Fruit fly (Drosophila melanogaster) whole organism, embryonic: Measurements from ENCODE around the gene ddbt.
A peak's percentile ranks its signal among the peaks of the same experiment; 100 is the strongest.

Experiments used
- ATbp ChIP-seq: fragments of 200-800 bp; sonication (Bioruptor generic); optimal IDR thresholded peaks from 2 replicates; lab custom pipeline; 2017; ENCODE audit warnings: missing biosample characterization, mild to moderate bottlenecking, missing genetic modification characterization, missing genetic modification reagents
- Blimp-1 ChIP-seq: fragments of 200-800 bp; sonication (Bioruptor generic); optimal IDR thresholded peaks from 3 replicates; lab custom pipeline; 2018; ENCODE audit warnings: missing biosample characterization, missing genetic modification characterization, mild to moderate bottlenecking, moderate library complexity, missing genetic modification reagents
- CG10543 ChIP-seq: fragments of 200-800 bp; sonication (Bioruptor generic); optimal IDR thresholded peaks from 3 replicates; lab custom pipeline; 2017; ENCODE audit warnings: missing biosample characterization, mild to moderate bottlenecking, missing genetic modification characterization, moderate library complexity
- CG13296 ChIP-seq: fragments of 200-800 bp; sonication (Bioruptor generic); optimal IDR thresholded peaks from 3 replicates; lab custom pipeline; 2018; ENCODE audit warnings: missing biosample characterization, mild to moderate bottlenecking, missing genetic modification characterization
- CG13894 ChIP-seq: fragments of 200-800 bp; sonication (Bioruptor generic); optimal IDR thresholded peaks from 3 replicates; lab custom pipeline; 2018; ENCODE audit warnings: missing biosample characterization, mild to moderate bottlenecking, missing genetic modification characterization, moderate library complexity
- CG14050 ChIP-seq: fragments of 200-800 bp; sonication (Bioruptor generic); IDR thresholded peaks from 3 replicates; pipeline ENCODE4 v1.3.6; 2022; ENCODE audit warnings: missing biosample characterization, missing genetic modification characterization
- CG17359 ChIP-seq: fragments of 200-800 bp; sonication (Bioruptor generic); optimal IDR thresholded peaks from 3 replicates; lab custom pipeline; 2018; ENCODE audit warnings: missing biosample characterization, mild to moderate bottlenecking, missing genetic modification characterization, moderate library complexity
- CG18011 ChIP-seq: fragments of 200-800 bp; sonication (Bioruptor generic); optimal IDR thresholded peaks from 2 replicates; lab custom pipeline; 2017; ENCODE audit warnings: missing biosample characterization, missing genetic modification characterization, mild to moderate bottlenecking, moderate library complexity, missing genotype
- CG18599 ChIP-seq: fragments of 200-800 bp; sonication (Bioruptor generic); optimal IDR thresholded peaks from 3 replicates; lab custom pipeline; 2017; ENCODE audit warnings: missing biosample characterization, missing genetic modification characterization, mild to moderate bottlenecking, moderate library complexity, missing genetic modification reagents
- CG2199 ChIP-seq: fragments of 200-800 bp; sonication (Bioruptor generic); IDR thresholded peaks from 3 replicates; pipeline ENCODE4 v1.3.6; 2022; ENCODE audit warnings: missing biosample characterization, missing genetic modification characterization
- CG2678 ChIP-seq: fragments of 200-800 bp; sonication (Bioruptor generic); optimal IDR thresholded peaks from 3 replicates; lab custom pipeline; 2019; ENCODE audit warnings: missing biosample characterization, mild to moderate bottlenecking, missing genetic modification characterization, moderate library complexity
- CG3281 ChIP-seq: fragments of 200-800 bp; sonication (Bioruptor generic); optimal IDR thresholded peaks from 3 replicates; lab custom pipeline; 2017; ENCODE audit warnings: missing biosample characterization, mild to moderate bottlenecking, missing genetic modification characterization
- CG33213 ChIP-seq: fragments of 200-800 bp; sonication (Bioruptor generic); optimal IDR thresholded peaks from 3 replicates; lab custom pipeline; 2016; ENCODE audit warnings: missing biosample characterization, missing genetic modification characterization
- CG4404 ChIP-seq: fragments of 200-800 bp; sonication (Bioruptor generic); IDR thresholded peaks from 2 replicates; pipeline ENCODE4 v1.3.6; 2022; ENCODE audit warnings: missing biosample characterization, missing genetic modification characterization
- CG8290 ChIP-seq, 3 experiments: fragments of 200-800 bp; sonication (Bioruptor generic); optimal IDR thresholded peaks; 2 replicates each; lab custom pipeline; 2016 to 2019; ENCODE audit warnings: missing biosample characterization in 3 of 3, missing genetic modification characterization in 3 of 3, mild to moderate bottlenecking in 2 of 3, moderate library complexity in 1 of 3
- CG8765 ChIP-seq: fragments of 200-800 bp; sonication (Bioruptor generic); IDR thresholded peaks from 2 replicates; pipeline ENCODE4 v1.3.6; 2022; ENCODE audit warnings: missing biosample characterization, missing genetic modification characterization
- D19B ChIP-seq: fragments of 200-800 bp; sonication (Bioruptor generic); optimal IDR thresholded peaks from 2 replicates; lab custom pipeline; 2017; ENCODE audit warnings: missing biosample characterization, mild to moderate bottlenecking, missing genetic modification characterization
- Dll ChIP-seq: fragments of 200-800 bp; sonication (Bioruptor generic); IDR thresholded peaks from 4 replicates; pipeline ENCODE4 v1.3.6; 2022; ENCODE audit warnings: missing biosample characterization, missing genetic modification characterization; ENCODE audit not compliant: partially characterized antibody
- Drgx ChIP-seq: fragments of 200-800 bp; sonication (Bioruptor generic); IDR thresholded peaks from 2 replicates; pipeline ENCODE4 v1.3.6; 2022; ENCODE audit warnings: missing biosample characterization, missing genetic modification characterization
- HmgZ ChIP-seq: fragments of 200-800 bp; sonication (Bioruptor generic); optimal IDR thresholded peaks from 2 replicates; lab custom pipeline; 2018; ENCODE audit warnings: missing biosample characterization, mild to moderate bottlenecking, missing genetic modification characterization
- Hmx ChIP-seq: fragments of 200-800 bp; sonication (Bioruptor generic); optimal IDR thresholded peaks from 2 replicates; lab custom pipeline; 2016; ENCODE audit warnings: missing biosample characterization, missing genetic modification characterization
- Med ChIP-seq: fragments of 200-800 bp; sonication (Bioruptor generic); peaks from one replicate; lab custom pipeline; 2016; ENCODE audit warnings: missing biosample characterization, missing genetic modification characterization, mild to moderate bottlenecking, inconsistent platforms, moderate library complexity
- Nf-YC ChIP-seq: fragments of 200-800 bp; optimal IDR thresholded peaks from 3 replicates; lab custom pipeline; 2019; ENCODE audit warnings: missing biosample characterization, mild to moderate bottlenecking, missing genetic modification characterization, moderate library complexity
- Rfx ChIP-seq: fragments of 200-800 bp; sonication (Bioruptor generic); IDR thresholded peaks from 2 replicates; pipeline ENCODE4 v1.3.6; 2022; ENCODE audit warnings: missing biosample characterization, missing genetic modification characterization
- Scr ChIP-seq: fragments of 200-800 bp; sonication (Bioruptor generic); IDR thresholded peaks from 2 replicates; pipeline ENCODE4 v1.3.6; 2022; ENCODE audit warnings: missing biosample characterization, missing genetic modification characterization; ENCODE audit not compliant: partially characterized antibody
- Spps ChIP-seq: fragments of 200-800 bp; sonication (Bioruptor generic); optimal IDR thresholded peaks from 2 replicates; lab custom pipeline; 2018; ENCODE audit warnings: missing biosample characterization, mild to moderate bottlenecking, missing genetic modification characterization
- YL-1 ChIP-seq: fragments of 200-800 bp; sonication (Bioruptor generic); optimal IDR thresholded peaks from 3 replicates; lab custom pipeline; 2017; ENCODE audit warnings: missing biosample characterization, mild to moderate bottlenecking, missing genetic modification characterization
- ab ChIP-seq: fragments of 200-800 bp; sonication (Bioruptor generic); optimal IDR thresholded peaks from 2 replicates; lab custom pipeline; 2016; ENCODE audit warnings: missing biosample characterization, missing genetic modification characterization
- az2 ChIP-seq: fragments of 200-800 bp; sonication (Bioruptor generic); optimal IDR thresholded peaks from 3 replicates; lab custom pipeline; 2016; ENCODE audit warnings: missing biosample characterization, missing genetic modification characterization
- chinmo ChIP-seq: fragments of 200-800 bp; sonication (Bioruptor generic); IDR thresholded peaks from 4 replicates; pipeline ENCODE4 v1.3.6; 2022; ENCODE audit warnings: missing biosample characterization, missing genetic modification characterization; ENCODE audit not compliant: partially characterized antibody
- ci ChIP-seq: fragments of 200-800 bp; sonication (Bioruptor generic); IDR thresholded peaks from 3 replicates; pipeline ENCODE4 v1.3.6; 2022; ENCODE audit warnings: missing biosample characterization, missing genetic modification characterization
- crc ChIP-seq: fragments of 200-800 bp; sonication (Bioruptor generic); optimal IDR thresholded peaks from 2 replicates; lab custom pipeline; 2016; ENCODE audit warnings: missing biosample characterization, missing genetic modification characterization
- dmrt11E ChIP-seq: fragments of 200-800 bp; sonication (Bioruptor generic); optimal IDR thresholded peaks from 3 replicates; lab custom pipeline; 2018; ENCODE audit warnings: missing biosample characterization, mild to moderate bottlenecking, missing genetic modification characterization, moderate library complexity
- dmrt99B ChIP-seq: fragments of 200-800 bp; sonication (Bioruptor generic); optimal IDR thresholded peaks from 2 replicates; lab custom pipeline; 2018; ENCODE audit warnings: missing biosample characterization, mild to moderate bottlenecking, missing genetic modification characterization, moderate library complexity
- exex ChIP-seq: fragments of 200-800 bp; sonication (Bioruptor generic); optimal IDR thresholded peaks from 4 replicates; lab custom pipeline; 2018; ENCODE audit warnings: missing biosample characterization, mild to moderate bottlenecking, missing genetic modification characterization, moderate library complexity
- hbn ChIP-seq: fragments of 200-800 bp; sonication (Bioruptor generic); IDR thresholded peaks from 2 replicates; pipeline ENCODE4 v1.3.6; 2022; ENCODE audit warnings: missing biosample characterization, missing genetic modification characterization; ENCODE audit not compliant: partially characterized antibody
- hkb ChIP-seq, 2 experiments: fragments of 200-800 bp in 1 of 2; fragments of >200 bp in 1 of 2; sonication (Bioruptor generic) in 1 of 2; IDR thresholded peaks in 1 of 2; optimal IDR thresholded peaks in 1 of 2; 2 replicates each; pipeline versions ENCODE4 v1.3.6 to Lab custom; 2017 to 2022; ENCODE audit warnings: missing biosample characterization in 1 of 2, missing genetic modification characterization in 1 of 2
- hth ChIP-seq: fragments of >200 bp; optimal IDR thresholded peaks from 2 replicates; lab custom pipeline; 2017; ENCODE audit warnings: inconsistent platforms
- lab ChIP-seq: fragments of 200-800 bp; sonication (Bioruptor generic); optimal IDR thresholded peaks from 3 replicates; lab custom pipeline; 2017; ENCODE audit warnings: missing biosample characterization, missing genetic modification characterization, mild to moderate bottlenecking, moderate library complexity, missing genetic modification reagents
- mirr ChIP-seq: fragments of 200-800 bp; sonication (Bioruptor generic); optimal IDR thresholded peaks from 3 replicates; lab custom pipeline; 2018; ENCODE audit warnings: missing biosample characterization, mild to moderate bottlenecking, missing genetic modification characterization
- nau ChIP-seq: fragments of 200-800 bp; sonication (Bioruptor generic); optimal IDR thresholded peaks from 3 replicates; lab custom pipeline; 2017; ENCODE audit warnings: missing biosample characterization, mild to moderate bottlenecking, missing genetic modification characterization, missing genetic modification reagents
- nom ChIP-seq: fragments of 200-800 bp; sonication (Bioruptor generic); optimal IDR thresholded peaks from 2 replicates; lab custom pipeline; 2017; ENCODE audit warnings: missing biosample characterization, missing genetic modification characterization, mild to moderate bottlenecking, moderate library complexity, missing genetic modification reagents
- pfk ChIP-seq: fragments of 200-800 bp; sonication (Bioruptor generic); optimal IDR thresholded peaks from 2 replicates; lab custom pipeline; 2018; ENCODE audit warnings: missing biosample characterization, mild to moderate bottlenecking, missing genetic modification characterization, moderate library complexity
- prd ChIP-seq, 3 experiments: fragments of >200 bp in 2 of 3; fragments of 200-800 bp in 1 of 3; sonication (Bioruptor generic) in 1 of 3; optimal IDR thresholded peaks in 2 of 3; IDR thresholded peaks in 1 of 3; 2 replicates in 2 of 3; 3 replicates in 1 of 3; pipeline versions ENCODE4 v1.3.6 to Lab custom; 2017 to 2022; ENCODE audit warnings: missing biosample characterization in 1 of 3, missing genetic modification characterization in 1 of 3
- sd ChIP-seq: fragments of 200-800 bp; sonication (Bioruptor generic); optimal IDR thresholded peaks from 3 replicates; lab custom pipeline; 2018; ENCODE audit warnings: missing biosample characterization, mild to moderate bottlenecking, missing genetic modification characterization, moderate library complexity
- sna ChIP-seq: fragments of 200-800 bp; sonication (Bioruptor generic); IDR thresholded peaks from 2 replicates; pipeline ENCODE4 v1.3.6; 2022; ENCODE audit warnings: missing biosample characterization, missing genetic modification characterization; ENCODE audit not compliant: partially characterized antibody
- sr ChIP-seq: fragments of 200-800 bp; sonication (Bioruptor generic); IDR thresholded peaks from 3 replicates; pipeline ENCODE4 v1.3.6; 2022; ENCODE audit warnings: missing biosample characterization, missing genetic modification characterization
- stc ChIP-seq: fragments of 200-800 bp; sonication (Bioruptor generic); IDR thresholded peaks from 2 replicates; pipeline ENCODE4 v1.3.6; 2022; ENCODE audit warnings: missing biosample characterization, missing genetic modification characterization
- tna ChIP-seq: fragments of 200-800 bp; sonication (Bioruptor generic); IDR thresholded peaks from 2 replicates; pipeline ENCODE4 v1.3.6; 2022; ENCODE audit warnings: missing biosample characterization, missing genetic modification characterization; ENCODE audit not compliant: partially characterized antibody

Gene ddbt

dm6 chr3L:339072-339471 is 22.2 kb downstream of the ddbt start (continued):
- TF ChIP-seq CG17359 (tag; lab: Kevin White, UChicago) (peak; percentile 21), exex (tag; lab: Kevin White, UChicago) (peak; percentile 30), ci (GFP tag; lab: Robert Waterston, UW) (peak; percentile 22; the same call in 1 of the 3 replicates), Med (GFP tag; lab: Kevin White, UChicago) (peak; percentile 30), Rfx (GFP tag; lab: Robert Waterston, UW) (peak; percentile 27; the same call in 1 of the 2 replicates), sna (GFP tag; lab: Robert Waterston, UW) (no peak), hth (no peak), dmrt11E (tag; lab: Kevin White, UChicago) (no peak), ab (GFP tag; lab: Kevin White, UChicago) (no peak), Scr (GFP tag; lab: Robert Waterston, UW) (no peak), lab (GFP tag; lab: Kevin White, UChicago) (peak; percentile 58), CG13894 (peak; percentile 65), Dll (GFP tag; lab: Robert Waterston, UW) (no peak), stc (GFP tag; lab: Robert Waterston, UW) (no peak), Blimp-1 (GFP tag; lab: Kevin White, UChicago) (no peak), dmrt99B (peak; percentile 9), CG3281 (peak; percentile 15), hkb (optimal IDR thresholded peaks at IDR 0.05; lab: Kevin White, UChicago) (no peak), hkb (GFP tag; IDR thresholded peaks at IDR 0.05; lab: Robert Waterston, UW) (peak; percentile 39; the same call in 1 of the 2 replicates), HmgZ (peak; percentile 62), chinmo (GFP tag; lab: Robert Waterston, UW) (0 out of 4 replicates have a peak, but pooled peaks have one; percentile 18), nau (GFP tag; lab: Kevin White, UChicago) (no peak), nom (GFP tag; lab: Kevin White, UChicago) (no peak), pfk (GFP tag; lab: Kevin White, UChicago) (no peak), CG33213 (no peak), CG8290 (GFP tag; optimal IDR thresholded peaks at IDR 0.05; lab: Kevin White, UChicago) (no peak), CG8290 (tag; optimal IDR thresholded peaks at IDR 0.05; lab: Kevin White, UChicago) (peak in 1 of 2 experiments; percentile 66), prd (optimal IDR thresholded peaks at IDR 0.05; lab: Kevin White, UChicago) (no peak), prd (GFP tag; IDR thresholded peaks at IDR 0.05; lab: Robert Waterston, UW) (no peak), sr (GFP tag; lab: Robert Waterston, UW) (peak; percentile 54; the same call in 1 of the 3 replicates), az2 (no peak), CG10543 (GFP tag; lab: Kevin White, UChicago) (peak; percentile 24), mirr (GFP tag; lab: Kevin White, UChicago) (peak; percentile 31), CG18599 (GFP tag; lab: Kevin White, UChicago) (peak; percentile 42), CG2199 (GFP tag; lab: Robert Waterston, UW) (0 out of 3 replicates have a peak, but pooled peaks have one; percentile 7), CG2678 (tag; lab: Kevin White, UChicago) (no peak)

dm6 chr3L:340124-340523 is 23.2 kb downstream of the ddbt start:
- TF ChIP-seq Drgx (GFP tag; lab: Robert Waterston, UW) (no peak), sd (tag; lab: Kevin White, UChicago) (no peak), Hmx (no peak), tna (GFP tag; lab: Robert Waterston, UW) (no peak), hbn (no peak), Nf-YC (no peak), CG14050 (GFP tag; lab: Robert Waterston, UW) (no peak), D19B (GFP tag; lab: Kevin White, UChicago) (no peak), YL-1 (GFP tag; lab: Kevin White, UChicago) (no peak), CG18011 (GFP tag; lab: Kevin White, UChicago) (no peak), Spps (no peak), CG8765 (GFP tag; lab: Robert Waterston, UW) (no peak), CG4404 (GFP tag; lab: Robert Waterston, UW) (no peak), ATbp (GFP tag; lab: Kevin White, UChicago) (no peak), CG13296 (no peak), crc (GFP tag; lab: Kevin White, UChicago) (no peak)
